Fruit fly (Drosophila melanogaster): ENCODE results near the gene CG15269.

DNA sequence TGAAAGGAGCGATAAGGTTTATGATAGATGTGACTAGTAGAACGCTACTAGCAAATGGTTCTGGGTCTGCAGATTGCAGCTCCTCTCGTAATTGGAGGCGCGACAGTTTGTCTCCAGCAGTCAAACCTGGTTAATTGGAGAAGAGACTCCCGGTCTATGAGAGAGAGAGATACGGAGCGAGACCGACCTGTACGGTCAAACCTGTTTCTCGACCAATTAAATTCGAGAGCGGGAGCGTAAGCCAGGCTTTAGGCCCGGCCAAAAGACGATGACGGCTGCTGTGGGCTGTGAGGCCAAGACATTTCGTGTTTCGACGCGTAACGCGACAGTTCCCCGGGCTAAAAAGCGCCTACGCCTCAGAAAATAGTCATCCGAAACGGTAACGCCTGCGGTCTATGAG lies at the start of gene CG15269:
- TF ChIP-seq CG32121 (GFP tag; IDR thresholded peaks at IDR 0.05) = no peak
- TF ChIP-seq CG15710 (tag; optimal IDR thresholded peaks at IDR 0.05) = no peak
- TF ChIP-seq Ets98B (GFP tag; IDR thresholded peaks at IDR 0.05) = no peak
- no peak for TF ChIP-seq Pif1A (GFP tag; optimal IDR thresholded peaks at IDR 0.05)
- no peak for TF ChIP-seq CG4496 (GFP tag; IDR thresholded peaks at IDR 0.05)
- no peak for TF ChIP-seq CG8159 (tag; optimal IDR thresholded peaks at IDR 0.05)
- no peak for TF ChIP-seq CG34367 (tag; optimal IDR thresholded peaks at IDR 0.05)
- no peak for TF ChIP-seq CG10348 (GFP tag; IDR thresholded peaks at IDR 0.05)
- TF ChIP-seq fd96Ca (GFP tag; IDR thresholded peaks at IDR 0.05) = no peak
- TF ChIP-seq gl (tag; optimal IDR thresholded peaks at IDR 0.05) = no peak
